Fruit fly (Drosophila melanogaster) whole organism, prepupa: ENCODE data around the gene Ndc1.

ENCODE experiments used
- CG6808 ChIP-seq: fragments of 200-800 bp; sonication (Bioruptor generic); optimal IDR thresholded peaks from 3 replicates; lab custom pipeline; 2017; ENCODE audit warnings: missing biosample characterization, missing genetic modification characterization, mild to moderate bottlenecking, moderate library complexity, missing genetic modification reagents
- Sox102F ChIP-seq: fragments of 200-800 bp; sonication (Bioruptor generic); optimal IDR thresholded peaks from 2 replicates; lab custom pipeline; 2016; ENCODE audit warnings: missing biosample characterization, mild to moderate bottlenecking, missing genetic modification characterization
- achi ChIP-seq: fragments of 200-800 bp; sonication (Bioruptor generic); optimal IDR thresholded peaks from 3 replicates; lab custom pipeline; 2016; ENCODE audit warnings: missing biosample characterization, missing genetic modification characterization
- cyc ChIP-seq: fragments of 200-800 bp; sonication (Bioruptor generic); optimal IDR thresholded peaks from 3 replicates; lab custom pipeline; 2016; ENCODE audit warnings: missing biosample characterization, missing genetic modification characterization

- no peak for TF ChIP-seq CG6808 (GFP tag; lab: Kevin White, UChicago)
- no peak for TF ChIP-seq Sox102F (GFP tag; lab: Kevin White, UChicago)
- no peak for TF ChIP-seq cyc (GFP tag; lab: Kevin White, UChicago)
- no peak for TF ChIP-seq achi (GFP tag; lab: Kevin White, UChicago)
These were observed 21.6 kb upstream of the Ndc1 start for dm6 chr3R:23902557-23902956.
